Worm (Caenorhabditis elegans) whole organism, mixed stage, embryonic: ENCODE data around the gene rpoa-49.

ENCODE experiments used
- M03D4.4 ChIP-seq: sonication (generic microtip); optimal IDR thresholded peaks from 2 replicates; lab custom pipeline; 2017; ENCODE audit warnings: mild to moderate bottlenecking, missing genetic modification characterization, missing compliant biosample characterization
- bed-3 ChIP-seq: fragments of 200-800 bp; sonication (Bioruptor generic); optimal IDR thresholded peaks from 3 replicates; lab custom pipeline; 2018; ENCODE audit warnings: mild to moderate bottlenecking, missing genetic modification characterization, moderate library complexity, missing compliant biosample characterization
- blmp-1 ChIP-seq: fragments of 150-350 bp; optimal IDR thresholded peaks from 2 replicates; lab custom pipeline; 2014; ENCODE audit warnings: missing biosample characterization, missing genetic modification characterization
- ceh-39 ChIP-seq: fragments of 150-350 bp; optimal IDR thresholded peaks from 2 replicates; lab custom pipeline; 2014; ENCODE audit warnings: missing biosample characterization, missing genetic modification characterization
- ceh-83 ChIP-seq: fragments of 200-800 bp; sonication (Bioruptor generic); optimal IDR thresholded peaks from 2 replicates; lab custom pipeline; 2018; ENCODE audit warnings: mild to moderate bottlenecking, missing genetic modification characterization, missing compliant biosample characterization
- ces-1 ChIP-seq: fragments of 150-350 bp; optimal IDR thresholded peaks from 2 replicates; lab custom pipeline; 2014; ENCODE audit warnings: missing biosample characterization, missing genetic modification reagents, missing genetic modification characterization
- cnd-1 ChIP-seq: fragments of 200-800 bp; sonication (Bioruptor generic); optimal IDR thresholded peaks from 2 replicates; lab custom pipeline; 2018; ENCODE audit warnings: mild to moderate bottlenecking, missing genetic modification characterization, missing compliant biosample characterization
- elt-1 ChIP-seq: sonication (generic microtip); optimal IDR thresholded peaks from 2 replicates; lab custom pipeline; 2017; ENCODE audit warnings: missing genetic modification characterization, mild to moderate bottlenecking, missing compliant biosample characterization, antibody characterized with exemption, moderate library complexity, borderline replicate concordance; ENCODE audit not compliant: insufficient read depth
- elt-3 ChIP-seq: fragments of 150-350 bp; optimal IDR thresholded peaks from 2 replicates; lab custom pipeline; 2014; ENCODE audit warnings: missing biosample characterization, missing genetic modification characterization
- flh-1 ChIP-seq: fragments of 200-800 bp; sonication (Bioruptor generic); optimal IDR thresholded peaks from 2 replicates; lab custom pipeline; 2018; ENCODE audit warnings: mild to moderate bottlenecking, missing genetic modification characterization, moderate library complexity, missing compliant biosample characterization
- ham-2 ChIP-seq: fragments of 200-800 bp; sonication (Bioruptor generic); optimal IDR thresholded peaks from 2 replicates; lab custom pipeline; 2018; ENCODE audit warnings: mild to moderate bottlenecking, missing genetic modification characterization, missing compliant biosample characterization
- hlh-1 ChIP-seq: fragments of 150-350 bp; optimal IDR thresholded peaks from 2 replicates; lab custom pipeline; 2014; ENCODE audit warnings: missing biosample characterization, missing genetic modification reagents, missing genetic modification characterization
- lin-13 ChIP-seq: fragments of 150-350 bp; optimal IDR thresholded peaks from 2 replicates; lab custom pipeline; 2014; ENCODE audit warnings: missing biosample characterization, missing genetic modification characterization
- lin-32 ChIP-seq: fragments of 200-800 bp; sonication (Bioruptor generic); optimal IDR thresholded peaks from 2 replicates; lab custom pipeline; 2018; ENCODE audit warnings: mild to moderate bottlenecking, missing genetic modification characterization, missing compliant biosample characterization
- lsy-2 ChIP-seq: fragments of 150-350 bp; optimal IDR thresholded peaks from 2 replicates; lab custom pipeline; 2014; ENCODE audit warnings: missing biosample characterization, missing genetic modification characterization
- mep-1 ChIP-seq: fragments of 150-350 bp; optimal IDR thresholded peaks from 2 replicates; lab custom pipeline; 2017; ENCODE audit warnings: missing biosample characterization, missing genetic modification reagents, missing genetic modification characterization, inconsistent platforms
- mls-2 ChIP-seq: sonication (generic microtip); optimal IDR thresholded peaks from 2 replicates; lab custom pipeline; 2016; ENCODE audit warnings: mild to moderate bottlenecking, missing genetic modification characterization, moderate library complexity, missing compliant biosample characterization
- nhr-12 ChIP-seq: fragments of 150-350 bp; optimal IDR thresholded peaks from 2 replicates; lab custom pipeline; 2014; ENCODE audit warnings: missing biosample characterization, missing genetic modification characterization
- nhr-237 ChIP-seq: fragments of 150-350 bp; optimal IDR thresholded peaks from 2 replicates; lab custom pipeline; 2014; ENCODE audit warnings: missing biosample characterization, missing genetic modification characterization
- nhr-76 ChIP-seq: sonication (generic microtip); optimal IDR thresholded peaks from 2 replicates; lab custom pipeline; 2017; ENCODE audit warnings: missing biosample characterization, missing genetic modification characterization
- pha-4 ChIP-seq: fragments of 150-350 bp; optimal IDR thresholded peaks from 2 replicates; lab custom pipeline; 2018; ENCODE audit warnings: missing biosample characterization, missing genetic modification reagents, missing genetic modification characterization
- sem-2 ChIP-seq: fragments of 200-800 bp; sonication (Bioruptor generic); optimal IDR thresholded peaks from 2 replicates; lab custom pipeline; 2018; ENCODE audit warnings: mild to moderate bottlenecking, missing genetic modification characterization, missing compliant biosample characterization
- snpc-4 ChIP-seq: fragments of 150-350 bp; optimal IDR thresholded peaks from 2 replicates; lab custom pipeline; 2014; ENCODE audit warnings: missing biosample characterization, missing genetic modification characterization
- sptf-1 ChIP-seq: sonication (generic microtip); optimal IDR thresholded peaks from 2 replicates; lab custom pipeline; 2017; ENCODE audit warnings: mild to moderate bottlenecking, missing genetic modification characterization, moderate library complexity, missing compliant biosample characterization
- tbx-8 ChIP-seq: fragments of 200-800 bp; sonication (Bioruptor generic); optimal IDR thresholded peaks from 2 replicates; lab custom pipeline; 2018; ENCODE audit warnings: mild to moderate bottlenecking, missing genetic modification characterization, moderate library complexity, missing compliant biosample characterization
- unc-39 ChIP-seq: fragments of 150-350 bp; optimal IDR thresholded peaks from 2 replicates; lab custom pipeline; 2014; ENCODE audit warnings: missing biosample characterization, missing genetic modification characterization
- unc-62 ChIP-seq: fragments of 150-350 bp; optimal IDR thresholded peaks from 2 replicates; lab custom pipeline; 2014; ENCODE audit warnings: missing biosample characterization, missing genetic modification reagents, missing genetic modification characterization
- zip-8 ChIP-seq: fragments of 150-350 bp; optimal IDR thresholded peaks from 2 replicates; lab custom pipeline; 2014; ENCODE audit warnings: missing biosample characterization, missing genetic modification characterization
- ztf-11 ChIP-seq: fragments of 150-350 bp; optimal IDR thresholded peaks from 2 replicates; lab custom pipeline; 2014; ENCODE audit warnings: missing biosample characterization, missing genetic modification characterization

rpoa-49 gene

DNA sequence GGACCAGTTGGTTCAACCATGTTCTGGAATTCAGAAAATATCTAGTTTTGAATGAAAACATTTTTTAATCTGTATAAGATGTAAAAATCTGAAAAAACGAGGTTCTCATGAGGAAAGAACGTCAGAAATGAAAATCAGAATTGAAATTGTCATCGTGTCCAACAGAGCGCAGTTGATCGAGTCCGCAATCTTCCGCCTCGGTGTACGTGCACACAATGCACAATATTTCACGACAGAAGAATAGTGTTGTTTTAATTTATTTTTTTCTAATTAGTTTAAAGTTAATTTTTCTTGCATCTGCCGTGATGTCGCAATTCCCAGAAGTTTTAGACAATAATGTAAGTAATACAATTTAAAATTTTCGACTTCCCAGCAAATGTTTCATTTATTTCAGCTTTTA, 1.2 kb upstream of the rpoa-49 start, which contains the start of gene nfyc-1:
nfyc-1 (plus strand) TSS at position 268 of the 400 bp plus-strand sequence.
- TF ChIP-seq nhr-237 (tag; lab: Kevin White, UChicago) (peak; percentile 51), lsy-2 (tag; lab: Kevin White, UChicago) (peak; percentile 57), lin-13 (peak; percentile 50), pha-4 (peak; percentile 74), unc-62 (GFP tag; lab: Kevin White, UChicago) (no peak), M03D4.4 (tag; lab: Kevin White, UChicago) (no peak), mep-1 (tag; lab: Kevin White, UChicago) (peak; percentile 66), ces-1 (GFP tag; lab: Kevin White, UChicago) (peak; percentile 90), nhr-12 (tag; lab: Kevin White, UChicago) (no peak)
- TF ChIP-seq, all 35 proteins: peak for 6

DNA sequence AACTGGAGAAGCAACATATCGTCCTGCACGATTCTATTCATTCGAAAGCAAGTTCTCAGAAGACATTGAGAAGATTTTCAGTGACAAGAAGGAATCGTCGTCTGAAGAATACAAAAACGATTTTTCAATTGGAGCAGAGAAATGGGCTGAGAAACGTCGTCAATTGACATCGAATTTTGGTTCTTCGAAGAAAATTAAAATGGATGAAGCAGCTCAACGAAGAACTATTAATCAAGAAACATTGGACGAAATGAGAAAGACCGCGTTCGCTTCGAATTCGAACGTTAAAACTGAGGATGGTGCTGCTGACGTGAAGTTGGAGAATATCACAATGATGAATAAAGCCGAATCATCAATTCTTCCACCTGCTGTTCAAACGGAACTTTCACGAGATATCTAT, 1.3 kb downstream of the rpoa-49 start, which contains the start of gene rpt-4:
rpt-4 (minus strand) TSS at position 101 of the 400 bp plus-strand sequence.
- TF ChIP-seq lsy-2 (tag; lab: Kevin White, UChicago) = no peak
- TF ChIP-seq hlh-1 (tag; lab: Kevin White, UChicago) = no peak
- TF ChIP-seq ztf-11 = no peak
- no peak for TF ChIP-seq snpc-4
- TF ChIP-seq lin-13 = no peak
- TF ChIP-seq cnd-1 (tag; lab: Kevin White, UChicago) = no peak
- TF ChIP-seq zip-8 (tag; lab: Kevin White, UChicago) = no peak
- no peak for TF ChIP-seq tbx-8 (GFP tag; lab: Kevin White, UChicago)
- no peak for TF ChIP-seq elt-3 (tag; lab: Kevin White, UChicago)
- TF ChIP-seq pha-4 = no peak

DNA sequence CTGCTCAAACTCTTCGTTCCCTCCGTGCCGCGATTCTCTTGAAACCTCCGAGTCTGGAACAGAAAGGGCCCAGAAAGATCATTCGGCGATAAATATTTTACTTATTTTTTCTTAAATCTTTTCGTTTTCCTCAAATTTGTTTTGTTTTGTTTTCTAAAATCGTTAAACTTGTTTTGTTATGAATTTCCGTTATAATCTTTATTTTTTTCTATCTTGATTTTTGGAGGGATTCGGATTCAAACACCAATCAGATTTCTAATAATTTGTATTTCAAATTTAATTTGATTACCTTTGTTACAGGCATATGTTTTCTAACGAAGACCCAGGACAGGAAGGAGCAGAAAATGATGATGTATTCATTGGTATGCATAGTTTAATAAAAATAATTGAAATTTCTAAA, 2.4 kb downstream of the rpoa-49 start, which contains the start of gene C23H3.5:
C23H3.5 (plus strand) TSS at position 301 of the 400 bp plus-strand sequence.
- TF ChIP-seq flh-1 (GFP tag; lab: Kevin White, UChicago) (no peak), sem-2 (GFP tag; lab: Kevin White, UChicago) (no peak), ceh-39 (tag; lab: Kevin White, UChicago) (no peak), bed-3 (GFP tag; lab: Kevin White, UChicago) (no peak), ztf-11 (no peak), mep-1 (tag; lab: Kevin White, UChicago) (no peak), snpc-4 (no peak), nhr-12 (tag; lab: Kevin White, UChicago) (no peak), ces-1 (GFP tag; lab: Kevin White, UChicago) (no peak), mls-2 (tag; lab: Kevin White, UChicago) (no peak), nhr-76 (tag; lab: Kevin White, UChicago) (no peak), sptf-1 (no peak), hlh-1 (tag; lab: Kevin White, UChicago) (no peak), ham-2 (GFP tag; lab: Kevin White, UChicago) (no peak), cnd-1 (tag; lab: Kevin White, UChicago) (no peak), lsy-2 (tag; lab: Kevin White, UChicago) (no peak), M03D4.4 (tag; lab: Kevin White, UChicago) (no peak), unc-39 (tag; lab: Kevin White, UChicago) (no peak), nhr-237 (tag; lab: Kevin White, UChicago) (no peak)

DNA sequence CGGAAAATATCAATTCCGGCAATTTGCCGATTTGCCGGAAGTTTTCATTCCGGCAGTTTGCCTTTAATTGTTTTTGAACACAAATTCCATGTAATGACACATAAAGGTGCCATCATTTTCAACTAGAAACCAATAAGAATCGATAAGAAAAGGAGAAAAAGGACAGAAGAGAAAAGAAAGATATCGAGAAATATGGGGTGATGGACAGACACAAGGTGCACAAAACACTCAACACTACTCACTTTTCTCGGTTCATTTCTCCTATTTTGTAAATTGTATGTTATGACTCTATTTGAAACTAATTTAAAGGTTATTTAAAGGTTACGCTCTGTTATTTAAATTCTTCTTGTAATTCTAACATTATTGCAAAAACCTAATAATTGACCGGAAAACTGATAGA, 6.0 kb downstream of the rpoa-49 start:
- TF ChIP-seq flh-1 (GFP tag; lab: Kevin White, UChicago) (no peak), bed-3 (GFP tag; lab: Kevin White, UChicago) (no peak), elt-1 (tag; lab: Kevin White, UChicago) (no peak), blmp-1 (no peak), unc-62 (GFP tag; lab: Kevin White, UChicago) (no peak), lin-13 (no peak), zip-8 (tag; lab: Kevin White, UChicago) (no peak), ham-2 (GFP tag; lab: Kevin White, UChicago) (no peak), ceh-83 (GFP tag; lab: Kevin White, UChicago) (no peak), hlh-1 (tag; lab: Kevin White, UChicago) (no peak), pha-4 (no peak), mep-1 (tag; lab: Kevin White, UChicago) (no peak), snpc-4 (no peak), mls-2 (tag; lab: Kevin White, UChicago) (no peak), lsy-2 (tag; lab: Kevin White, UChicago) (no peak), ces-1 (GFP tag; lab: Kevin White, UChicago) (no peak), lin-32 (GFP tag; lab: Kevin White, UChicago) (no peak)

DNA sequence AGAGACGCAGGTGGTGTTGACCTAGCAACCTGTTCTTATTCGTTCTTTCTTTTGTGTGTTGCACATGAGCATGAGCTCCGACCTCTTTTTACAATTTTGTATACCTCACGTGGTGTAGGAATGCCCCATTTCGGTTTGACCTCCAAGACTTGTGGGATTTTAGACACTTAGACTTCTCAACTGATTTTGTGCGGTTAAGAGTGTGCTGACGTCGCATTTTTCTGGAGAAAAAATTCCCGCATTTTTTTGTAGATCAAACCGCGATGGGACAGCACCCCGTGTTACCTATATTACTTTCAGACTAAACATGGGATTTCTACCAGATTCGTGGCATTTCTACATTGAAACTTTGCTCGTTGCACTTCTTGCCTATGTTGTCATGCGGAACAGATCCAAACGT, 6.5 kb downstream of the rpoa-49 start, which contains the start of gene sptl-1:
sptl-1 (plus strand) TSS at position 301 of the 400 bp plus-strand sequence.
- TF ChIP-seq pha-4 (peak; percentile 23), nhr-237 (tag; lab: Kevin White, UChicago) (no peak)
- TF ChIP-seq, all 35 proteins: peak for 1
